Worm (Caenorhabditis elegans) whole organism, L4/young adult: ENCODE data around the gene T24D5.3.

Source experiments
- W03F9.2 ChIP-seq: fragments of 150-350 bp; optimal IDR thresholded peaks from 2 replicates; lab custom pipeline; 2014; ENCODE audit warnings: missing biosample characterization, missing genetic modification characterization
- dao-5 ChIP-seq: sonication (generic microtip); optimal IDR thresholded peaks from 2 replicates; lab custom pipeline; 2016; ENCODE audit warnings: missing genotype, missing genetic modification characterization, moderate library complexity, missing compliant biosample characterization
- him-1 ChIP-seq: sonication (generic microtip); optimal IDR thresholded peaks from 2 replicates; lab custom pipeline; 2016; ENCODE audit warnings: missing genotype, missing genetic modification reagents, missing genetic modification characterization, missing compliant biosample characterization

DNA sequence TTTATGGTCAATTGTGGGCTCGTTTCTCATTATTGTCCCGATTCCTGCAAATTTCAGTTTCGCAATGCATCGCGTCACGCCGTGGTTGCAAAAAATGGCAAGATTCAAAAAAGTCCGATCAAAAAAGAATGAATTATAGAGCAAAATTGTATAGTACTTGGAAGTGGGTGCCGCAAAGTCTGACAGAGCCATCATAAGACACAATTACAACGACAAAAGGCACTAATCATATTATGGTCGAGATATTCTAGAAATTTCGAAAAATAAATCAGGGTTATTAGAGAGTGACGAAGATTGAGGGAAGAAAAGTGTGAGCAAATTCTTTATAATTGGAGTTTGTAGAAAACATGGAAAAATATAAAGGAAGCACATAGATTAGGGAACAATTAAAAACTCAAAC, 15.3 kb downstream of the T24D5.3 start:
- TF ChIP-seq him-1 (tag; lab: Kevin White, UChicago): no peak
- no peak for TF ChIP-seq W03F9.2 (tag; lab: Kevin White, UChicago)
- TF ChIP-seq dao-5 (tag; lab: Kevin White, UChicago): no peak
